Fruit fly (Drosophila melanogaster): Measurements from ENCODE around the gene Qtzl.

Gene Qtzl

DNA sequence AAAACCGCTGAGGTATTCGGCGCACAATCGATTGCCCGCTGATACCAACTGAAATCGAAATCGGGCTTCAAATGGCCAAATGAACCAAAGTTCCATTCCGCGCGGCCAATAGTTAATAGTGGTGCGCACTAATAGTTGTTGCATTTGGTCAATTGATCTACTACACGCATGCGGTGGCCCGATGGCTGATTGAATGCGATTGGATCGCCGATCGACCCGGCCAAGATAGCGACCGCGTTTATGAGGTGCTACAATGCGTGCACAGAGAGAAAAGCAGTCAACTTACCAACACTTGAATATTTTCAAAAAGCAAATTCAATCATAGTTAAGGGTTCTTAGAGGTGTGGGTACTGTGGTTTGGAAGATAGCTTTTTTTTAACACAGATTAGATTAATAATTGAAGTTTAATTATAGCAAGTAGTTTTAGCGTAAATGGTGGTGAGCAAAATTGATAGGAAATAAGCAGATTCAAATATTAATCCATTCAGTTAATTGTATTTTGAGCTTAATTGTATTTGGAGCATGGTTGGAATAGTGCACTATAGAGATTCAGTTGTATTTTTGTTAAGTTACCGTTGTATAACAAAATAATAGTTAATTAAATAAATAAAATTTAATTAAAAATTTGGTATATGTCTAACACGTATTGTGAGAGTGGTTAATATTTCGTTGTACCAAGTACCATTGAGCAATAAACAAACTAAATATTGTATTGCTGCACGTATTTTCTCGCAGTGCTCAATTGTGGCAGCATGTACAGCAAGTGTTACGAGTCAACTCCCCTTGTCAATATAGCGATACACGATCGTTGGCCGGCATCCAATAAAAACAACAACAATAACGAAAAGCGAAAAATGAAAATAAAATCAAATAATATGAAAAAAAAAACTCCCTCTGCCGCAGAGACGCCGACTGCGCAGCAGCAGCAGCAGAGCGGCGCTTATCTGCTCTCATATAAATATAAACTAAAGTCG is 31.2 kb downstream of the Qtzl start (continued):
- no peak for TF ChIP-seq CG8290 (GFP tag; optimal IDR thresholded peaks at IDR 0.05)
- TF ChIP-seq CG8290 (tag; optimal IDR thresholded peaks at IDR 0.05), result peak in 1 of 2 experiments; percentile 69
- TF ChIP-seq dmrt11E (tag; optimal IDR thresholded peaks at IDR 0.05), result peak; percentile 26
- no peak for TF ChIP-seq Dip3 (GFP tag; optimal IDR thresholded peaks at IDR 0.05)
- TF ChIP-seq fu2 (GFP tag; optimal IDR thresholded peaks at IDR 0.05), result peak; percentile 11
- 0 out of 2 replicates have a peak, but pooled peaks have one; percentile 30 for TF ChIP-seq CG32767 (GFP tag; IDR thresholded peaks at IDR 0.05)
- no peak for TF ChIP-seq pros (GFP tag; optimal IDR thresholded peaks at IDR 0.05)
- TF ChIP-seq mirr (GFP tag; optimal IDR thresholded peaks at IDR 0.05), result peak; percentile 10
- TF ChIP-seq D19A (tag; optimal IDR thresholded peaks at IDR 0.05), result peak; percentile 36
- TF ChIP-seq tgo (GFP tag; IDR thresholded peaks at IDR 0.05), result peak; percentile 55
- peak; percentile 23 for TF ChIP-seq Myb (GFP tag; optimal IDR thresholded peaks at IDR 0.05)

DNA sequence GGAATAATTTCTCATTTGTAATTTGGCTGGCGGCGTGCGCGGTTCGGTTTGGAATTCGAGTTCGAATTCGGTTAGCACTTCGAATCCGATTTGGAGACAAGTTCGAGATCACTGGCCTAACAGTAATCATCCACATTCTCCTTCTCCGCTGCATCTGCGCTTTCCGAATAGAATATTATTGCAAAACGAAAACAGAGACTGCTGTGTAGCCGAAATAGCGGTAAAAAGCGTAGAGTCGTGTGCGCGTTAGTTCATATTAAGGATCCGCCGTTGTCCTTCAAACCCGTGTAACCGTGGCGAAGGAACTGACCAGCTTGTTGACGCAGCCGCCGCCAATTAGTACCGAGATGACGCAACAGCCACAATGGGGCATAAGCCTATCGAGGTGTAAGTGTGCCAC is 31.9 kb downstream of the Qtzl start, which contains the start of gene dmGlut:
TSS of gene dmGlut (plus strand) at position 4 of the 400 bp plus-strand sequence.
- TF ChIP-seq Ets65A (GFP tag) (peak; percentile 64), Taf1 (GFP tag; IDR thresholded peaks at IDR 0.05) (no peak), caup (GFP tag; optimal IDR thresholded peaks at IDR 0.05; ENCODE audit: severe bottlenecking) (no peak), ara (GFP tag; IDR thresholded peaks at IDR 0.05) (0 out of 2 replicates have a peak, but pooled peaks have one; percentile 5), bigmax (GFP tag; optimal IDR thresholded peaks at IDR 0.05) (no peak), Sox100B (GFP tag; optimal IDR thresholded peaks at IDR 0.05) (no peak), Med (GFP tag) (peak; percentile 42), CG13296 (GFP tag; optimal IDR thresholded peaks at IDR 0.05) (no peak), Hr39 (optimal IDR thresholded peaks at IDR 0.05) (no peak), twi (tag; optimal IDR thresholded peaks at IDR 0.05) (no peak), ssp (GFP tag; IDR thresholded peaks at IDR 0.05) (no peak), bcd (GFP tag; optimal IDR thresholded peaks at IDR 0.05) (no peak), CG17612 (GFP tag; IDR thresholded peaks at IDR 0.05) (no peak), CG12744 (GFP tag; optimal IDR thresholded peaks at IDR 0.05) (no peak), Jarid2 (GFP tag; optimal IDR thresholded peaks at IDR 0.05) (peak; percentile 23), CG8765 (GFP tag; IDR thresholded peaks at IDR 0.05) (no peak), Optix (GFP tag; IDR thresholded peaks at IDR 0.05) (0 out of 3 replicates have a peak, but pooled peaks have one; percentile 19)

DNA sequence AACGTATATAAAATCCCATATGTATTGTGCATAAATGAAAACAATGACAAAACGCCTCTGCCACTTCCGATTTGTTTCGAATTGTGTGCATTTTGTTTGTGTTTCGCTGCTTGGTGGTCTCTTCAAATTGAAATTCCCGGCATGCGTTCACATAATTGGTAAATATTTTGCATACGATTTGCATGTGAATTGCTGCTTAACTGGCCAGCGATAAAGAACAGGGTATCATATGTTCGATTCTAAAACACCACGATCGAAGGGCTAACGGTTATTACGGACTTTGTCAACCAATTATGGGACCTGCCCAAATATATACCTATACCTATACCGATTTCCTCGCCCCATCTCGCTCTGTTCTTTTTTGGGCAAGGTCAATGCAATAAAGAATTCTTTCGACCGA is 32.6 kb downstream of the Qtzl start:
- TF ChIP-seq NFAT (GFP tag; IDR thresholded peaks at IDR 0.05), result no peak
- TF ChIP-seq D19B (GFP tag; optimal IDR thresholded peaks at IDR 0.05), result peak; percentile 46
- no peak for TF ChIP-seq YL-1 (GFP tag; optimal IDR thresholded peaks at IDR 0.05)
- TF ChIP-seq NC2β (GFP tag; optimal IDR thresholded peaks at IDR 0.05), result no peak
- no peak for TF ChIP-seq NfI (GFP tag; optimal IDR thresholded peaks at IDR 0.05)
- no peak for TF ChIP-seq CG10147 (GFP tag; optimal IDR thresholded peaks at IDR 0.05)
- no peak for TF ChIP-seq Gug (GFP tag; IDR thresholded peaks at IDR 0.05)
- no peak for TF ChIP-seq da (GFP tag; optimal IDR thresholded peaks at IDR 0.05)
- no peak for TF ChIP-seq zen2 (GFP tag; IDR thresholded peaks at IDR 0.05; ENCODE audit: partially characterized antibody)
- TF ChIP-seq CG10565 (GFP tag; optimal IDR thresholded peaks at IDR 0.05), result no peak
- no peak for TF ChIP-seq CG10209 (GFP tag; optimal IDR thresholded peaks at IDR 0.05)
- TF ChIP-seq usp (GFP tag; optimal IDR thresholded peaks at IDR 0.05), result no peak
- no peak for TF ChIP-seq Sry-β (GFP tag; optimal IDR thresholded peaks at IDR 0.05)
- TF ChIP-seq nerfin-1 (tag; optimal IDR thresholded peaks at IDR 0.05), result no peak
- TF ChIP-seq BEAF-32 (GFP tag; optimal IDR thresholded peaks at IDR 0.05), result no peak
- no peak for TF ChIP-seq grn (GFP tag; optimal IDR thresholded peaks at IDR 0.05)
- no peak for TF ChIP-seq Gsc (GFP tag; IDR thresholded peaks at IDR 0.05)
- TF ChIP-seq Oaz (GFP tag; IDR thresholded peaks at IDR 0.05), result no peak
- no peak for TF ChIP-seq slou (GFP tag; optimal IDR thresholded peaks at IDR 0.05)
- TF ChIP-seq tin (GFP tag; optimal IDR thresholded peaks at IDR 0.05), result no peak
- TF ChIP-seq tx (GFP tag; optimal IDR thresholded peaks at IDR 0.05), result no peak
- TF ChIP-seq sens (GFP tag), result peak; percentile 24

Data from whole organism, embryonic.